Worm (Caenorhabditis elegans) whole organism, midembryonic: ENCODE results near the gene C08F1.11.

Source experiments
- T22C8.4 ChIP-seq: fragments of 200-800 bp; sonication (Bioruptor generic); IDR thresholded peaks from 2 replicates; pipeline ENCODE4 v1.3.6; 2022; ENCODE audit warnings: missing genetic modification characterization, missing compliant biosample characterization
- cog-1 ChIP-seq: sonication (generic microtip); optimal IDR thresholded peaks from 2 replicates; lab custom pipeline; 2016; ENCODE audit warnings: missing genetic modification characterization, missing compliant biosample characterization
- flt-1 ChIP-seq: fragments of 200-800 bp; sonication (Bioruptor generic); IDR thresholded peaks from 2 replicates; pipeline ENCODE4 v1.3.6; 2022; ENCODE audit warnings: missing genetic modification characterization, missing compliant biosample characterization
- tab-1 ChIP-seq: fragments of 200-800 bp; sonication (Bioruptor generic); IDR thresholded peaks from 2 replicates; pipeline ENCODE4 v1.3.6; 2022; ENCODE audit warnings: missing genetic modification characterization, missing compliant biosample characterization

DNA sequence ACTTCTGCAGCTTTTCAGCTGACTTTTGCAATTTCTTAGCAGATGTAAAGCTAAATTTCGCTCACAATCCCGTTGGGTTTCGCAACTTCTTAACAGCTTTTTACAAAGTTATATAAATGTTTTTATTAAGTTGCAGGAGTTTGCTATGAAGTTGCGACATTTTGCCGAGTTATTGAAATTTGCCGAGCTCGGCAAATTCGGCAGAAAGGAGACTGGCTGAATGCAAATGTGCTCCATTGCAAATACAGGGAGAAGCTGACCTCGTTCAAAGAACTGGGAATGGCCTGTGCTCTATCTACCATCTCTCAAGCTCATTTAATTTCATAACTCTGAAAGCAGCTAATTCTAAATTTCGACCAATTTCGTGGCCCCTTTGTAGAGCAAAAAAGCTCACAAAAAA is at the start of gene C08F1.11:
- TF ChIP-seq T22C8.4 (GFP tag; lab: Robert Waterston, UW) = no peak
- no peak for TF ChIP-seq cog-1
- TF ChIP-seq tab-1 (GFP tag; lab: Robert Waterston, UW) = no peak
- no peak for TF ChIP-seq flt-1 (GFP tag; lab: Robert Waterston, UW)
